Worm (Caenorhabditis elegans) whole organism, mixed stage, embryonic: ENCODE measurements around the gene vha-14.

Source experiments
- ceh-39 ChIP-seq: fragments of 150-350 bp; optimal IDR thresholded peaks from 2 replicates; lab custom pipeline; 2014; ENCODE audit warnings: missing biosample characterization, missing genetic modification characterization
- elt-3 ChIP-seq: fragments of 150-350 bp; optimal IDR thresholded peaks from 2 replicates; lab custom pipeline; 2014; ENCODE audit warnings: missing biosample characterization, missing genetic modification characterization
- hlh-1 ChIP-seq: fragments of 150-350 bp; optimal IDR thresholded peaks from 2 replicates; lab custom pipeline; 2014; ENCODE audit warnings: missing biosample characterization, missing genetic modification reagents, missing genetic modification characterization
- lin-13 ChIP-seq: fragments of 150-350 bp; optimal IDR thresholded peaks from 2 replicates; lab custom pipeline; 2014; ENCODE audit warnings: missing biosample characterization, missing genetic modification characterization
- mls-2 ChIP-seq: sonication (generic microtip); optimal IDR thresholded peaks from 2 replicates; lab custom pipeline; 2016; ENCODE audit warnings: mild to moderate bottlenecking, missing genetic modification characterization, moderate library complexity, missing compliant biosample characterization
- nhr-12 ChIP-seq: fragments of 150-350 bp; optimal IDR thresholded peaks from 2 replicates; lab custom pipeline; 2014; ENCODE audit warnings: missing biosample characterization, missing genetic modification characterization
- nhr-237 ChIP-seq: fragments of 150-350 bp; optimal IDR thresholded peaks from 2 replicates; lab custom pipeline; 2014; ENCODE audit warnings: missing biosample characterization, missing genetic modification characterization
- snpc-4 ChIP-seq: fragments of 150-350 bp; optimal IDR thresholded peaks from 2 replicates; lab custom pipeline; 2014; ENCODE audit warnings: missing biosample characterization, missing genetic modification characterization
- unc-120 ChIP-seq: sonication (generic microtip); optimal IDR thresholded peaks from 2 replicates; lab custom pipeline; 2017; ENCODE audit warnings: missing genetic modification characterization, missing compliant biosample characterization; ENCODE audit not compliant: poor library complexity, severe bottlenecking
- unc-39 ChIP-seq: fragments of 150-350 bp; optimal IDR thresholded peaks from 2 replicates; lab custom pipeline; 2014; ENCODE audit warnings: missing biosample characterization, missing genetic modification characterization
- zip-8 ChIP-seq: fragments of 150-350 bp; optimal IDR thresholded peaks from 2 replicates; lab custom pipeline; 2014; ENCODE audit warnings: missing biosample characterization, missing genetic modification characterization

- TF ChIP-seq unc-120 (tag; lab: Kevin White, UChicago) (no peak), lin-13 (no peak), nhr-12 (tag; lab: Kevin White, UChicago) (no peak), nhr-237 (peak; percentile 19), hlh-1 (tag; lab: Kevin White, UChicago) (no peak), unc-39 (tag; lab: Kevin White, UChicago) (no peak), ceh-39 (tag; lab: Kevin White, UChicago) (no peak), snpc-4 (tag; lab: Kevin White, UChicago) (no peak), zip-8 (tag; lab: Kevin White, UChicago) (no peak), mls-2 (no peak), elt-3 (tag; lab: Kevin White, UChicago) (no peak)
Measured at ce11 chrIII:9507799-9508198, at the start of gene vha-14.
